Worm (Caenorhabditis elegans) whole organism, mixed stage, embryonic: ENCODE results near the gene ZK355.2.

ENCODE experiments used
- lin-13 ChIP-seq: fragments of 150-350 bp; optimal IDR thresholded peaks from 2 replicates; lab custom pipeline; 2014; ENCODE audit warnings: missing biosample characterization, missing genetic modification characterization
- unc-62 ChIP-seq: fragments of 150-350 bp; optimal IDR thresholded peaks from 2 replicates; lab custom pipeline; 2014; ENCODE audit warnings: missing biosample characterization, missing genetic modification reagents, missing genetic modification characterization

- TF ChIP-seq lin-13 (tag; lab: Kevin White, UChicago) (no peak), unc-62 (no peak)
Measured at ce11 chrII:2943966-2944365, 20.2 kb downstream of the ZK355.2 start, which contains the start of the genes irld-50 and irld-49.
